Worm (Caenorhabditis elegans) whole organism, young adult: ENCODE data around the gene pssy-1.

Experiments
- F22D6.2 ChIP-seq: sonication (generic microtip); optimal IDR thresholded peaks from 2 replicates; lab custom pipeline; 2016; ENCODE audit warnings: mild to moderate bottlenecking, missing genetic modification characterization, missing compliant biosample characterization
- F55B11.4 ChIP-seq: sonication (generic microtip); optimal IDR thresholded peaks from 2 replicates; lab custom pipeline; 2016; ENCODE audit warnings: missing compliant biosample characterization, missing genetic modification characterization, borderline replicate concordance; ENCODE audit not compliant: insufficient read depth
- Y56A3A.18 ChIP-seq: fragments of 200-800 bp; sonication (Bioruptor generic); IDR thresholded peaks from 2 replicates; pipeline ENCODE4 v1.3.6; 2022; ENCODE audit warnings: missing genetic modification reagents, missing genetic modification characterization, missing compliant biosample characterization
- dpff-1 ChIP-seq: sonication (generic microtip); optimal IDR thresholded peaks from 2 replicates; lab custom pipeline; 2017; ENCODE audit warnings: mild to moderate bottlenecking, missing genetic modification characterization, missing compliant biosample characterization
- egl-44 ChIP-seq: fragments of 200-800 bp; sonication (Bioruptor generic); IDR thresholded peaks from 2 replicates; pipeline ENCODE4 v1.3.6; 2022; ENCODE audit warnings: missing genetic modification reagents, missing genetic modification characterization, missing compliant biosample characterization
- nhr-120 ChIP-seq: fragments of 200-800 bp; sonication (Bioruptor generic); IDR thresholded peaks from 2 replicates; pipeline ENCODE4 v1.3.6; 2022; ENCODE audit warnings: missing genetic modification characterization, missing compliant biosample characterization
- pha-4 ChIP-seq: fragments of 150-350 bp; sonication (generic microtip); optimal IDR thresholded peaks from 2 replicates; lab custom pipeline; 2014; ENCODE audit warnings: missing biosample characterization, missing genetic modification reagents, missing genetic modification characterization
- sdz-38 ChIP-seq: sonication (generic microtip); optimal IDR thresholded peaks from 2 replicates; lab custom pipeline; 2016; ENCODE audit warnings: missing genotype, missing genetic modification characterization, missing compliant biosample characterization
- ztf-22 ChIP-seq: fragments of 200-800 bp; sonication (Bioruptor generic); optimal IDR thresholded peaks from 2 replicates; lab custom pipeline; 2018; ENCODE audit warnings: mild to moderate bottlenecking, missing genetic modification characterization, moderate library complexity, missing compliant biosample characterization

DNA sequence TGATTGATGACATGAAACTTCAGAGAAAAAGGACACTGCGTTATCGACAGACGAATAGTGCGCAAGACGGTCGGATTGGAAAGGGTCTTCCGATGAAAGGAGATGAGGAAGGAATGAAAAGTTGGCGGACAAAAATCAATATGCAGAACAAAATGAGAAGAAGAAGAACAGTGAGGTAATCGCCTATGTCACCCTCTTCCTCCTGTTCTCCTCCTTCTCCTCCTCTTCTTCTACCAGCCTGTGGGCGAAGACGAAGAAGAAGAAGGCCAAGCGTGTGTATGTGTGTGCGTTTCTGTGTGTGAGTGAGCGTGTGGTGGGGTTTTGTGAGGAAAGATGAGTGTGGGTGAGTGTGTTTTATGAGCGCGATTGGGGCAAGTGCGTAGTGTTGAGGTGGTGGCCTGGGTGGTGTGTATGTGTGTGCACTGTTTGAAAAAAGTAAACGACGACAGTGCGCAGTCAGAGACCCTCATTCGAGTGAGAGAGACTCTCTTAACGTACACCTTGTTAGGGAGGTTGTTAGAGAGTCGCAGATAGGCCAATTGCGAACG, 33.1 kb upstream of the pssy-1 start, which contains the start of gene tsp-21:
- TF ChIP-seq sdz-38 (tag; lab: Kevin White, UChicago) (no peak), pha-4 (no peak), nhr-120 (GFP tag; lab: Robert Waterston, UW) (no peak), F22D6.2 (tag; lab: Kevin White, UChicago) (no peak), Y56A3A.18 (GFP tag; lab: Robert Waterston, UW) (0 out of 2 replicates have a peak, but pooled peaks have one; percentile 30), F55B11.4 (no peak), ztf-22 (GFP tag; lab: Kevin White, UChicago) (no peak), dpff-1 (tag; lab: Kevin White, UChicago) (no peak), egl-44 (GFP tag; lab: Robert Waterston, UW) (no peak)
